Worm (Caenorhabditis elegans) whole organism, L3 larva: ENCODE results near the gene ttr-41.

Experiments
- R02D3.7 ChIP-seq: fragments of 150-350 bp; optimal IDR thresholded peaks from 2 replicates; lab custom pipeline; 2014; ENCODE audit warnings: missing biosample characterization, missing genetic modification characterization
- aly-2 ChIP-seq: fragments of 150-350 bp; optimal IDR thresholded peaks from 2 replicates; lab custom pipeline; 2014; ENCODE audit warnings: missing biosample characterization, missing genetic modification characterization
- ama-1 ChIP-seq: fragments of 150-350 bp; optimal IDR thresholded peaks from 2 replicates; lab custom pipeline; 2018
- ceh-16 ChIP-seq: sonication (generic microtip); optimal IDR thresholded peaks from 2 replicates; lab custom pipeline; 2017; ENCODE audit warnings: missing biosample characterization, missing genetic modification characterization
- ceh-28 ChIP-seq: fragments of 150-350 bp; optimal IDR thresholded peaks from 2 replicates; lab custom pipeline; 2014; ENCODE audit warnings: missing biosample characterization, missing genetic modification reagents, missing genetic modification characterization
- ceh-9 ChIP-seq: sonication (generic microtip); optimal IDR thresholded peaks from 2 replicates; lab custom pipeline; 2018; ENCODE audit warnings: missing biosample characterization, missing genetic modification characterization
- daf-12 ChIP-seq: fragments of 150-350 bp; optimal IDR thresholded peaks from 2 replicates; lab custom pipeline; 2014; ENCODE audit warnings: missing biosample characterization, missing genetic modification reagents, missing genetic modification characterization
- egl-27 ChIP-seq: sonication (generic microtip); optimal IDR thresholded peaks from 4 replicates; lab custom pipeline; 2017; ENCODE audit warnings: missing biosample characterization, missing genetic modification reagents, missing genetic modification characterization
- elt-1 ChIP-seq: fragments of 150-350 bp; optimal IDR thresholded peaks from 2 replicates; lab custom pipeline; 2014; ENCODE audit warnings: missing biosample characterization, missing genetic modification characterization
- elt-2 ChIP-seq: sonication (generic microtip); optimal IDR thresholded peaks from 2 replicates; lab custom pipeline; 2016; ENCODE audit warnings: missing genetic modification reagents, mild to moderate bottlenecking, missing genetic modification characterization, missing compliant biosample characterization
- elt-3 ChIP-seq, 3 experiments: fragments of 150-350 bp in 1 of 3; sonication (generic microtip) in 2 of 3; optimal IDR thresholded peaks; 2 replicates in 2 of 3; 4 replicates in 1 of 3; lab custom pipeline; 2014 to 2017; ENCODE audit warnings: missing biosample characterization in 3 of 3, missing genetic modification characterization in 3 of 3
- eor-1 ChIP-seq, 2 experiments: fragments of 150-350 bp; optimal IDR thresholded peaks; 2 replicates each; lab custom pipeline; 2014 to 2018; ENCODE audit warnings: missing biosample characterization in 2 of 2, missing genetic modification characterization in 2 of 2
- hmg-11 ChIP-seq: sonication (generic microtip); optimal IDR thresholded peaks from 2 replicates; lab custom pipeline; 2016; ENCODE audit warnings: missing genetic modification characterization, missing compliant biosample characterization
- jun-1 ChIP-seq: fragments of 150-350 bp; optimal IDR thresholded peaks from 2 replicates; lab custom pipeline; 2014; ENCODE audit warnings: missing biosample characterization, missing genetic modification reagents, missing genetic modification characterization
- lin-39 ChIP-seq: fragments of 150-350 bp; optimal IDR thresholded peaks from 2 replicates; lab custom pipeline; 2018; ENCODE audit warnings: missing biosample characterization, missing genetic modification reagents, missing genetic modification characterization
- nfya-1 ChIP-seq: sonication (generic microtip); optimal IDR thresholded peaks from 2 replicates; lab custom pipeline; 2017; ENCODE audit warnings: missing genetic modification characterization, mild to moderate bottlenecking, missing compliant biosample characterization, antibody characterized with exemption, moderate library complexity; ENCODE audit not compliant: insufficient read depth
- nhr-11 ChIP-seq: fragments of 150-350 bp; optimal IDR thresholded peaks from 2 replicates; lab custom pipeline; 2014; ENCODE audit warnings: missing biosample characterization, missing genetic modification characterization
- nhr-12 ChIP-seq: fragments of 150-350 bp; optimal IDR thresholded peaks from 2 replicates; lab custom pipeline; 2014; ENCODE audit warnings: missing biosample characterization, missing genetic modification characterization
- nhr-23 ChIP-seq: fragments of 150-350 bp; optimal IDR thresholded peaks from 2 replicates; lab custom pipeline; 2014; ENCODE audit warnings: missing biosample characterization, missing genetic modification reagents, missing genetic modification characterization
- nhr-237 ChIP-seq: fragments of 150-350 bp; optimal IDR thresholded peaks from 2 replicates; lab custom pipeline; 2014; ENCODE audit warnings: missing biosample characterization, missing genetic modification characterization
- nhr-25 ChIP-seq: sonication (generic microtip); optimal IDR thresholded peaks from 2 replicates; lab custom pipeline; 2017; ENCODE audit warnings: missing biosample characterization, missing genetic modification characterization
- nhr-28 ChIP-seq: fragments of 150-350 bp; optimal IDR thresholded peaks from 2 replicates; lab custom pipeline; 2014; ENCODE audit warnings: missing biosample characterization, missing genetic modification characterization
- nhr-43 ChIP-seq: sonication (generic microtip); optimal IDR thresholded peaks from 2 replicates; lab custom pipeline; 2016; ENCODE audit warnings: mild to moderate bottlenecking, missing genetic modification characterization, missing compliant biosample characterization; ENCODE audit not compliant: poor library complexity, severe bottlenecking
- nhr-67 ChIP-seq: fragments of 150-350 bp; optimal IDR thresholded peaks from 2 replicates; lab custom pipeline; 2014; ENCODE audit warnings: missing biosample characterization, missing genetic modification characterization
- nhr-76 ChIP-seq: fragments of 150-350 bp; sonication (generic microtip); optimal IDR thresholded peaks from 5 replicates; lab custom pipeline; 2014; ENCODE audit warnings: missing biosample characterization, missing genetic modification characterization
- pha-4 ChIP-seq: fragments of 150-350 bp; optimal IDR thresholded peaks from 2 replicates; lab custom pipeline; 2014; ENCODE audit warnings: missing biosample characterization, missing genetic modification reagents, missing genetic modification characterization
- pqm-1 ChIP-seq: fragments of 150-350 bp; optimal IDR thresholded peaks from 2 replicates; lab custom pipeline; 2017; ENCODE audit warnings: missing biosample characterization, missing genetic modification characterization, inconsistent platforms
- sea-2 ChIP-seq: fragments of 150-350 bp; sonication (generic microtip); optimal IDR thresholded peaks from 4 replicates; lab custom pipeline; 2014; ENCODE audit warnings: missing biosample characterization, missing genetic modification reagents, missing genetic modification characterization
- unc-39 ChIP-seq: sonication (generic microtip); optimal IDR thresholded peaks from 4 replicates; lab custom pipeline; 2017; ENCODE audit warnings: missing biosample characterization, missing genetic modification characterization
- unc-62 ChIP-seq: fragments of 150-350 bp; sonication (generic microtip); optimal IDR thresholded peaks from 4 replicates; lab custom pipeline; 2014; ENCODE audit warnings: missing biosample characterization, missing genetic modification reagents, missing genetic modification characterization
- zag-1 ChIP-seq: fragments of 150-350 bp; optimal IDR thresholded peaks from 2 replicates; lab custom pipeline; 2014; ENCODE audit warnings: missing biosample characterization, missing genetic modification characterization

The ttr-41 gene

DNA sequence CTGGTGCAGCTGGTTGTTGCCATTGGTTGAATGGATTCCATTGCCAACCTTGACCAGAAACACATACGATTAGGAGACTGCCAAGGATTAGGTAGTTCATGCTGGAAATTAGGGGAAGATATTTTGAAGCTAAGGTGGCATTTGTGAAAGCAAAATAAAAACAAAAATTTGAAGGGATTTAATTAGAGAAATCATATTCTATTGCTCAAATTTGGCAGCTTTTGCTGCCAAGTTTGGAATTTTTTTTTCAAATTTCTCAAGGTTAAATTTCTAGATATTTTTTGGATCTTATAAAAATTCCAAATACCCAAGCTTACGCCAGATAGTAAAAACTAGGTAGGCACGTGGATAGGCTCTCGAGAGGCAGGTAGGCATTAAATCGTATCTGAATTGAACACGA lies 43.6 kb upstream of the ttr-41 start, which contains the start of gene F26G1.5:
Gene F26G1.5, minus strand, starts transcription at position 101 of the 400 bp plus-strand sequence.
- no peak for TF ChIP-seq ama-1 (lab: Kevin White, UChicago)

DNA sequence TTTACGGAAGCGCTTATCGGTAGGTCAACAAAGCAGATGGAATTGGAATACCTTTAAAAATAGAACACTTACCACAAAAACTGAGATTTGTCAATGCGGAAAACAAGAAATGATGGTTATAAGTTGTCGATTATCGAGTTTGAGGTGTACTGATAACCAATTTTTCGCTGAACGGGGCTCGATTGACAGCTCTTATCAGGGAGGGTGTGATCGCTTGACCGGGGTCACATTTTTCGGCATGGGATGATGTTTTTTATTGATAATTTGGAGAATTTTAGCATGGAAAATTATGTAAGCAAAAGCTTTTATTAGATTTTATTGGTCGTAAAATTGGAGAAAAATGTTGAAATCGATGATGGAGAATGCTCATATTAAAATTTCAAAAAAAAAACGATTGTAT lies 42.2 kb upstream of the ttr-41 start:
- TF ChIP-seq unc-62 (GFP tag; lab: Kevin White, UChicago) (no peak), jun-1 (peak; percentile 24), elt-3 (tag; optimal IDR thresholded peaks at IDR 0.05; lab: Kevin White, UChicago) (no peak), egl-27 (tag; lab: Kevin White, UChicago) (no peak), elt-2 (tag; lab: Kevin White, UChicago) (peak; percentile 99), nfya-1 (tag; lab: Kevin White, UChicago) (no peak), pqm-1 (peak; percentile 87), pha-4 (tag; lab: Kevin White, UChicago) (peak; percentile 69), aly-2 (no peak), nhr-12 (tag; lab: Kevin White, UChicago) (no peak), unc-39 (tag; lab: Kevin White, UChicago) (no peak)

DNA sequence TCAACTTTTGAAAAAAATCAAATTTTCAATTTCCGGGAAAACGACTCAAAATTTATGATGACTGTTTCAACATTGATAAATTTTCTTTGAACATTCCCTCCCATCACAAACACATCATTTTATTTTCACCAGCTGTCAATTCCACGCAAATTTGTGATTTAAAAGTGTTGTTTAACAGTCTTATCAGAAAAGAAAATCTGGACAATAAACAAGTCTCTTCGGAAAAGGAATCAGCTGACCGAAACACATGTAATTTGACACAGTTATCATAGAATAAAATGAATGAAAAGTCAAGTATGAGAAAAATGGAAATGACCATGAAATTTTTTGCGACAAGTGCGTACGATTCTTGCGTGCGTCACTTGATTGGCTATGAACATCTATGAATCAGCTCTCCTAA lies 41.4 kb upstream of the ttr-41 start:
- TF ChIP-seq ceh-9 (tag; lab: Kevin White, UChicago) (no peak), elt-2 (tag; lab: Kevin White, UChicago) (peak; percentile 87), nhr-23 (tag; lab: Kevin White, UChicago) (peak; percentile 62), nhr-25 (tag; lab: Kevin White, UChicago) (peak; percentile 59), sea-2 (GFP tag; lab: Kevin White, UChicago) (no peak), eor-1 (tag; optimal IDR thresholded peaks at IDR 0.05; lab: Kevin White, UChicago) (no peak), nhr-43 (no peak), ceh-16 (tag; lab: Kevin White, UChicago) (no peak), pha-4 (tag; lab: Kevin White, UChicago) (peak; percentile 46), nhr-11 (tag; lab: Kevin White, UChicago) (no peak), jun-1 (peak; percentile 39)

DNA sequence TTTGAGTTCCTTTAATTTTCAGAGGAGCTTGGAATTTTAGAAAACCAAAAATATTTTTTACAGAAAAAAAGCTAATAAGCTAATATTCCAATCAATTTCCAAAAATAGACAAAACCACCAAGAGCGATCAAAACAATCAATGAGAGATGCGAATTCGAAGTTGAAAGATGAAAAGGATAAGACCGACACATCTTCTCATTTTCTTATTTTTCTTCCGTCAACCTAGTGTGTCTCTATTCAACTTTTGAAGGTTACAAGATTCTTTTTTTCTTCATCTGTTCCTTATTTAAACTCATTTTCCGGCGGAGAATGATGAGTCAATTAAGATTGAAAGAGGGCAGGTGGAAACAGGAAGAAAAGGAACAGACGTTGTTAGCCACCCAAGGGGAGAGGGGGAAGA lies 39.9 kb upstream of the ttr-41 start:
- TF ChIP-seq nhr-23 (tag; lab: Kevin White, UChicago) (peak; percentile 35), ceh-28 (tag; lab: Kevin White, UChicago) (peak; percentile 27), nhr-25 (tag; lab: Kevin White, UChicago) (peak; percentile 60), hmg-11 (tag; lab: Kevin White, UChicago) (no peak), unc-39 (tag; lab: Kevin White, UChicago) (no peak), zag-1 (tag; lab: Kevin White, UChicago) (no peak)

DNA sequence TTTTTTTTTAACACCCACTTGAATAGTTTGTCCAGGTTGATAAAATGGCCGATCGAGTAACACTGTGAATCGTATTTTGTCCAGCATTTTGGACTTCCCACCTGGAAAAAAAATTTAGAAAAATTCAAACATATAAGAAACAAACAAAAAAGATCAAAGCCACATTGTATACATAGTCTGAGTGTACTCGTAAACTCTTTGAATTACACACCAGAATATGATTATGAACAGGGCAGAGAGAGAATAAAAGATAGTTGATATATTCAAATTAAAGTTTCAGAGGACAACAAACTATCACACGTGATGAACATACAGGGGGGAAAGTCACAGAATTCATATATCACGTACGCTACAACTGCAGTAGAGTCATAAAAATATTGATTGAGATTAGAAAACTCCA lies 38.6 kb upstream of the ttr-41 start, which contains the start of gene ttm-2:
Gene ttm-2, minus strand, starts transcription at position 101 of the 400 bp plus-strand sequence.
- TF ChIP-seq nhr-23 (tag; lab: Kevin White, UChicago) (no peak), sea-2 (GFP tag; lab: Kevin White, UChicago) (no peak), nhr-67 (tag; lab: Kevin White, UChicago) (no peak), nhr-76 (tag; lab: Kevin White, UChicago) (no peak), nhr-237 (no peak), nhr-25 (tag; lab: Kevin White, UChicago) (no peak), ceh-9 (tag; lab: Kevin White, UChicago) (no peak), unc-62 (GFP tag; lab: Kevin White, UChicago) (no peak), lin-39 (tag; lab: Kevin White, UChicago) (no peak), nhr-28 (tag; lab: Kevin White, UChicago) (no peak), pha-4 (tag; lab: Kevin White, UChicago) (no peak), nhr-11 (tag; lab: Kevin White, UChicago) (no peak), nhr-12 (tag; lab: Kevin White, UChicago) (no peak), pqm-1 (no peak)

DNA sequence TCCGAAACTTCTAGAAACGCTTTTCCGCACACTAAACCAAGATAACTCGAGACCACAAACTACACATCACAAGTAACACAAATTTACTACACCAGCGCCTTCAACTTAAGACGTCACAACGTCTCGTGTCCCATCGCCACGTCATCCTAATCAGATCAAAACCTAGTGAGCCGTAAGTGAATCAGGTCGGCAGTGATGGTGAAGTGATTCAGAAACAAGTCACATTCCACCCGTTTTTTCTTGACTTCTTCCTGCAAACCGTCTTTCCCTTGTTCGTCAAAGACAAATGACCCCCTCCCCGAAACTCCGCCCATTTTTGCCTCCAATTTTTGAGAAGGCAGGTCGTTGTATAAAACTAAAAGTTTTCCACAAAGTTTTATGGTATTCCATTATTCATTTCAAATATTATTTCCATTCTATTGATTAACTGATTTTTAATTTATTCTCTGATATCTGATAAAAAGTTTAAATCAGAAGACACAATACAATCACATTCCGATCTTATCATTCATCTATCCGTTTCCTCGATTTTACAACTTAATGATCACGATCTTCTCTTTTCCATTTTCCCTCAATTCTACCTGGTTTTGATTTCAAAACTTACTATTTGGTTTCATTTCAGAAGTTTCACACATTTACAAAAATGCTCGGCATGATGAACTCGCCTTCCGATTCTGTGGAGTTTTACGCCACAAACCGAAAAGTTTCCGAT lies 35.1 kb upstream of the ttr-41 start, which contains the start of gene F26G1.2:
Gene F26G1.2, plus strand, starts transcription at position 508 of the 712 bp plus-strand sequence.
- TF ChIP-seq R02D3.7 (tag; lab: Kevin White, UChicago) (no peak), nhr-12 (tag; lab: Kevin White, UChicago) (no peak), daf-12 (tag; lab: Kevin White, UChicago) (no peak), hmg-11 (tag; lab: Kevin White, UChicago) (no peak), nhr-25 (tag; lab: Kevin White, UChicago) (peak; percentile 13), elt-1 (tag; lab: Kevin White, UChicago) (peak; percentile 20), nfya-1 (tag; lab: Kevin White, UChicago) (no peak), unc-62 (GFP tag; lab: Kevin White, UChicago) (no peak), ceh-16 (tag; lab: Kevin White, UChicago) (no peak)
